Worm (Caenorhabditis elegans) whole organism, L2 larva: ENCODE measurements around the gene C04B4.4.

ENCODE experiments used
- R02D3.7 ChIP-seq: fragments of 150-350 bp; optimal IDR thresholded peaks from 2 replicates; lab custom pipeline; 2014; ENCODE audit warnings: missing biosample characterization, missing genetic modification characterization
- ZK546.5 ChIP-seq: sonication (generic microtip); optimal IDR thresholded peaks from 2 replicates; lab custom pipeline; 2017; ENCODE audit warnings: missing biosample characterization, missing genetic modification characterization
- alr-1 ChIP-seq: fragments of 150-350 bp; optimal IDR thresholded peaks from 2 replicates; lab custom pipeline; 2014; ENCODE audit warnings: missing biosample characterization, missing genetic modification characterization
- aly-2 ChIP-seq: fragments of 150-350 bp; optimal IDR thresholded peaks from 2 replicates; lab custom pipeline; 2014; ENCODE audit warnings: missing biosample characterization, missing genetic modification characterization
- ama-1 ChIP-seq: fragments of 150-350 bp; optimal IDR thresholded peaks from 2 replicates; lab custom pipeline; 2018; ENCODE audit warnings: inconsistent platforms
- ceh-16 ChIP-seq: fragments of 150-350 bp; optimal IDR thresholded peaks from 2 replicates; lab custom pipeline; 2014; ENCODE audit warnings: missing biosample characterization, missing genetic modification characterization
- ceh-82 ChIP-seq: fragments of 150-350 bp; optimal IDR thresholded peaks from 2 replicates; lab custom pipeline; 2014; ENCODE audit warnings: missing biosample characterization, missing genetic modification characterization
- crh-2 ChIP-seq: sonication (generic microtip); optimal IDR thresholded peaks from 2 replicates; lab custom pipeline; 2017; ENCODE audit warnings: missing biosample characterization, missing genetic modification characterization
- egl-27 ChIP-seq: sonication (generic microtip); optimal IDR thresholded peaks from 3 replicates; lab custom pipeline; 2017; ENCODE audit warnings: missing biosample characterization, missing genetic modification reagents, missing genetic modification characterization
- elt-1 ChIP-seq: fragments of 150-350 bp; optimal IDR thresholded peaks from 2 replicates; lab custom pipeline; 2014; ENCODE audit warnings: missing biosample characterization, missing genetic modification characterization
- elt-3 ChIP-seq: sonication (generic microtip); optimal IDR thresholded peaks from 2 replicates; lab custom pipeline; 2017; ENCODE audit warnings: missing biosample characterization, missing genetic modification characterization
- gmeb-1 ChIP-seq: fragments of 150-350 bp; optimal IDR thresholded peaks from 2 replicates; lab custom pipeline; 2014; ENCODE audit warnings: missing biosample characterization, missing genetic modification characterization
- lin-39 ChIP-seq: fragments of 150-350 bp; optimal IDR thresholded peaks from 2 replicates; lab custom pipeline; 2014; ENCODE audit warnings: missing biosample characterization, missing genetic modification reagents, missing genetic modification characterization
- lsy-2 ChIP-seq, 2 experiments: fragments of 150-350 bp in 1 of 2; sonication (generic microtip) in 1 of 2; optimal IDR thresholded peaks; 2 replicates each; lab custom pipeline; 2014 to 2017; ENCODE audit warnings: missing biosample characterization in 2 of 2, missing genetic modification characterization in 2 of 2
- mab-5 ChIP-seq: fragments of 150-350 bp; optimal IDR thresholded peaks from 2 replicates; lab custom pipeline; 2014; ENCODE audit warnings: missing biosample characterization, missing genetic modification characterization
- mbf-1 ChIP-seq: sonication (generic microtip); optimal IDR thresholded peaks from 2 replicates; lab custom pipeline; 2017; ENCODE audit warnings: missing biosample characterization, missing genetic modification characterization
- mdl-1 ChIP-seq, 2 experiments: fragments of 150-350 bp in 1 of 2; sonication (generic microtip) in 1 of 2; optimal IDR thresholded peaks; 2 replicates each; lab custom pipeline; 2017; ENCODE audit warnings: missing biosample characterization in 2 of 2, missing genetic modification characterization in 2 of 2
- nhr-11 ChIP-seq: fragments of 150-350 bp; optimal IDR thresholded peaks from 2 replicates; lab custom pipeline; 2014; ENCODE audit warnings: missing biosample characterization, missing genetic modification characterization
- nhr-12 ChIP-seq: fragments of 150-350 bp; optimal IDR thresholded peaks from 2 replicates; lab custom pipeline; 2014; ENCODE audit warnings: missing biosample characterization, missing genetic modification characterization
- nhr-129 ChIP-seq: fragments of 150-350 bp; optimal IDR thresholded peaks from 2 replicates; lab custom pipeline; 2014; ENCODE audit warnings: missing biosample characterization, missing genetic modification characterization
- nhr-21 ChIP-seq: fragments of 150-350 bp; optimal IDR thresholded peaks from 2 replicates; lab custom pipeline; 2014; ENCODE audit warnings: missing biosample characterization, missing genetic modification characterization
- nhr-77 ChIP-seq: fragments of 150-350 bp; optimal IDR thresholded peaks from 2 replicates; lab custom pipeline; 2014; ENCODE audit warnings: missing biosample characterization, missing genetic modification characterization
- peb-1 ChIP-seq: fragments of 150-350 bp; optimal IDR thresholded peaks from 2 replicates; lab custom pipeline; 2014; ENCODE audit warnings: missing biosample characterization, missing genetic modification characterization
- sem-4 ChIP-seq: fragments of 150-350 bp; optimal IDR thresholded peaks from 2 replicates; lab custom pipeline; 2014; ENCODE audit warnings: missing biosample characterization, missing genetic modification reagents, missing genetic modification characterization
- skn-1 ChIP-seq: sonication (generic microtip); optimal IDR thresholded peaks from 2 replicates; lab custom pipeline; 2017; ENCODE audit warnings: missing biosample characterization, missing genetic modification characterization
- sma-3 ChIP-seq: sonication (generic microtip); optimal IDR thresholded peaks from 2 replicates; lab custom pipeline; 2016; ENCODE audit warnings: missing genetic modification reagents, missing genetic modification characterization, missing compliant biosample characterization
- sma-9 ChIP-seq, 2 experiments: fragments of 150-350 bp in 1 of 2; sonication (generic microtip) in 1 of 2; optimal IDR thresholded peaks; 2 replicates each; lab custom pipeline; 2014 to 2016; ENCODE audit warnings: missing genetic modification characterization in 2 of 2, mild to moderate bottlenecking in 1 of 2, missing biosample characterization in 1 of 2, missing compliant biosample characterization in 1 of 2, missing genetic modification reagents in 1 of 2, moderate library complexity in 1 of 2
- snpc-4 ChIP-seq: fragments of 150-350 bp; optimal IDR thresholded peaks from 2 replicates; lab custom pipeline; 2014; ENCODE audit warnings: missing biosample characterization, missing genetic modification characterization
- unc-39 ChIP-seq: fragments of 150-350 bp; optimal IDR thresholded peaks from 2 replicates; lab custom pipeline; 2014; ENCODE audit warnings: missing biosample characterization, missing genetic modification characterization
- unc-55 ChIP-seq: fragments of 150-350 bp; sonication (generic microtip); optimal IDR thresholded peaks from 3 replicates; lab custom pipeline; 2014; ENCODE audit warnings: missing biosample characterization, missing genetic modification reagents, missing genetic modification characterization
- unc-62 ChIP-seq: fragments of 150-350 bp; optimal IDR thresholded peaks from 2 replicates; lab custom pipeline; 2014; ENCODE audit warnings: missing biosample characterization, missing genetic modification reagents, missing genetic modification characterization
- ztf-11 ChIP-seq: sonication (generic microtip); optimal IDR thresholded peaks from 2 replicates; lab custom pipeline; 2017; ENCODE audit warnings: missing biosample characterization, missing genetic modification characterization
- ztf-4 ChIP-seq: fragments of 150-350 bp; optimal IDR thresholded peaks from 2 replicates; lab custom pipeline; 2014; ENCODE audit warnings: missing biosample characterization, missing genetic modification characterization

The C04B4.4 gene

DNA sequence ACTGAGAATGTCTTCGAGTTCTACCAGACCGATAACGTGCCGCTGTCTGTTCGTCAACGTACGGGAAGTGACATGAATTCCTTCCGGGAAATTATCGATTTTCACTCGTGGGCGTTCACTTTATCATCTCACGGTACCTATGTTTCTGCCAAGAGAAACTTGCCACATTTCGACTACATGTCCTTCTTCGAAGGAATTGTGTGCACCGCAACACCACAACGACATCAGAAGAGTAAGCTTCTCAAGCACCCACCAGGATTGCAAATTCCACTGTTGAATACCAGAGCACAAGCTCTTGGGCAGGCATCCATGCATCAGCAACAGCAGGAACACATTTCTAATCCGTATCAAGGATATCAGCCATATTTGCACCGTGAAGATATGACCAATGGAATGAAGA is 6.5 kb upstream of the C04B4.4 start:
- TF ChIP-seq crh-2 (tag; lab: Kevin White, UChicago) (no peak), nhr-77 (tag; lab: Kevin White, UChicago) (no peak), elt-3 (tag; lab: Kevin White, UChicago) (no peak), peb-1 (tag; lab: Kevin White, UChicago) (no peak), lin-39 (no peak), sma-9 (GFP tag; optimal IDR thresholded peaks at IDR 0.05; lab: Kevin White, UChicago) (no peak), sma-9 (tag; optimal IDR thresholded peaks at IDR 0.05; lab: Kevin White, UChicago) (no peak)

DNA sequence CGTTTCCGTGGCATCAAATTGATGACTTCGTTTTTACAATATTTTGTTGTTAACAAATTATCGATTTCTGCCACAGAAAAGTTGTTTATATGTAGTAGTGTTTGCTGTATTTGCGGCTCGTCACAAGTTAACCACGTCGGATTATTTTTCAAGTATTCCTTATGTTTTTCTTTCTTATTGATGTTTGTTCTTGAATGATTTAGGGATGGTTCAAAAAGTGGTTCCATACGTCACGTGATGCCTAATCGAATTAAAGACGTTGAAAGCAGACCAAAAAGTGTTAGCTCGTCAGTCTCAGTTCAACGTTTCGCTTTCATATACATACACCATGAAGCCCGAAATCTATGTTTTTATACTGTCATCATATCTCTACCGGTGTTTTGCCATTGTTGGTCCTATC is 5.1 kb upstream of the C04B4.4 start, which contains the start of gene lips-2:
Gene lips-2 (plus strand): TSS at position 301 of the 400 bp plus-strand sequence.
- TF ChIP-seq ztf-4 (tag; lab: Kevin White, UChicago), result no peak
- TF ChIP-seq peb-1 (tag; lab: Kevin White, UChicago), result no peak
- TF ChIP-seq, all 48 proteins: peak for 0

DNA sequence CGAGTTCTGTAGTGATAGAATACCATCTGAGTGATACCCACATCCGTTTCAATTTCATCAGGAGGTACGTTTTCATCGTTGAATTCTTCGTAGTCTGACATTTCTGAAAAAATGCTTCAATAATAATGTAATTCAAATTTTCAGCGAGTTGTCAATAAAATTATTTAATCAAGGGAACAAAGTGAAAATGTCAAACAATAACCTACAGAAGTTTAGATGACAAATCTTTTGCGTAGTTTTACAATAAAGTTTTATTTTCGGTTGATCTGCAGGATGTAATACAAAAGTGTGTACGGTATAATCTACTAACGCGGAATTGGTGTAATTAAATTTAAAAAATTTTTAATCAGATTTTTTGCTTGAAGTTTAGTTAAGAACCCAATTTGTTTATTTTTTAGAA is 2.4 kb upstream of the C04B4.4 start, which contains the start of gene C04B4.5:
Gene C04B4.5 (minus strand): TSS at position 101 of the 400 bp plus-strand sequence.
- TF ChIP-seq sem-4 (tag; lab: Kevin White, UChicago) (no peak), ceh-16 (no peak), unc-39 (tag; lab: Kevin White, UChicago) (no peak), peb-1 (tag; lab: Kevin White, UChicago) (no peak), mdl-1 (tag; optimal IDR thresholded peaks at IDR 0.05; lab: Kevin White, UChicago) (no peak), sma-9 (GFP tag; optimal IDR thresholded peaks at IDR 0.05; lab: Kevin White, UChicago) (no peak), sma-9 (tag; optimal IDR thresholded peaks at IDR 0.05; lab: Kevin White, UChicago) (no peak), ztf-11 (no peak), R02D3.7 (no peak)

ce11 chrX:12294263-12294662 is 3.6 kb downstream of the C04B4.4 start, which contains the start of gene W06D11.1:
Gene W06D11.1 (plus strand): TSS chrX:12294563.
- no peak for TF ChIP-seq sma-3 (GFP tag; lab: Kevin White, UChicago)
- no peak for TF ChIP-seq gmeb-1 (tag; lab: Kevin White, UChicago)
- no peak for TF ChIP-seq lsy-2 (tag; optimal IDR thresholded peaks at IDR 0.05; lab: Kevin White, UChicago)
- no peak for TF ChIP-seq ZK546.5 (tag; lab: Kevin White, UChicago)
- TF ChIP-seq nhr-129, result no peak
- no peak for TF ChIP-seq mdl-1 (tag; optimal IDR thresholded peaks at IDR 0.05; lab: Kevin White, UChicago)
- no peak for TF ChIP-seq elt-1 (tag; lab: Kevin White, UChicago)
- no peak for TF ChIP-seq nhr-21 (tag; lab: Kevin White, UChicago)
- TF ChIP-seq mab-5 (tag; lab: Kevin White, UChicago), result no peak
- TF ChIP-seq egl-27, result no peak
- no peak for TF ChIP-seq ceh-82
- TF ChIP-seq nhr-11 (tag; lab: Kevin White, UChicago), result no peak
- no peak for TF ChIP-seq sem-4 (tag; lab: Kevin White, UChicago)
- TF ChIP-seq unc-55 (GFP tag; lab: Kevin White, UChicago), result no peak
- TF ChIP-seq ztf-11, result no peak
- no peak for TF ChIP-seq alr-1 (tag; lab: Kevin White, UChicago)

DNA sequence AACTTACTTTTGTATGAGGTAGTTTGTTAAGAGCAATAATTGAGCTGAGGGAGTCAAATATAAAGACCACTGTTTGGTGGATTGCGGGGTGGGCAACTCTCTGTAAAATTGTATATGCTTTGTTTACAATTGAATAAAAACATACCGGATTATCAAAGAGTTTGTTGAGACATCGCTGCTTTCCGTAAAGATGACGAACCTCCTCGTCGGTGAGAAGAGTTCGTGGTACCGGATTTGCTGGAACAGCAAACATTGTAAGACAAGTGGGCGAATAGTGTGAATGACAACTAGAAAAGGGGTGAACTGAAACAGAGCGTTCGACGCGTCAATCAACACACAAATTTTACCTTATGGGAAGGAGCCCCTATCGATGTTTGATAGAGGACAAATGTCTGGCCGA is 5.8 kb downstream of the C04B4.4 start, which contains the start of gene W06D11.2:
Gene W06D11.2 (minus strand): TSS at position 339 of the 400 bp plus-strand sequence.
- TF ChIP-seq R02D3.7 (no peak), lsy-2 (tag; optimal IDR thresholded peaks at IDR 0.05; lab: Kevin White, UChicago) (no peak), unc-39 (tag; lab: Kevin White, UChicago) (no peak), egl-27 (no peak), nhr-12 (tag; lab: Kevin White, UChicago) (no peak), mab-5 (tag; lab: Kevin White, UChicago) (no peak), aly-2 (tag; lab: Kevin White, UChicago) (no peak), skn-1 (tag; lab: Kevin White, UChicago) (no peak), ama-1 (lab: Kevin White, UChicago) (no peak), mbf-1 (tag; lab: Kevin White, UChicago) (no peak), alr-1 (tag; lab: Kevin White, UChicago) (no peak), ceh-82 (no peak), unc-62 (GFP tag; lab: Kevin White, UChicago) (no peak), nhr-129 (no peak)

DNA sequence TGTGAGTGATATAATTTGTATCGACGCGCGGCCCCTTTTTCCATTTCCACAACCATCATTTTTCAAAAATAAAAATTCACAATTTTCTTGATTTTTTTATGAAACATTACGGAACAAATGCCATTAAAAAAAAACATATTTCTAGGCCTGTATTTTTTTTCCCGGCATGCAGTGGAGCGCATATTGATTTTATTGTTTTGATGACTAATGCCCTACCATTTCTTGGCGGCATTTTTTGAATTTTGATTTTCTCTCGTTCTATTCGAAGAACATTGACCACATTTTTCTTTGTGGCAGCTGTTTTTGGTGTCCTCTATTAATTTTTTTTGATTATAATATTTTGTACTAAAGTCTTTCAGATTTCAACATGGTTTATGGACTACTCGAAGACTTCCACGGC is 7.7 kb downstream of the C04B4.4 start, which contains the start of gene W06D11.3:
Gene W06D11.3 (plus strand): TSS at position 360 of the 400 bp plus-strand sequence.
- TF ChIP-seq mab-5 (tag; lab: Kevin White, UChicago), result no peak
- no peak for TF ChIP-seq snpc-4 (tag; lab: Kevin White, UChicago)
